Worm (Caenorhabditis elegans) whole organism, midembryonic: ENCODE measurements around the gene C17C3.5.

Experiments used
- T22C8.4 ChIP-seq: fragments of 200-800 bp; sonication (Bioruptor generic); IDR thresholded peaks from 2 replicates; pipeline ENCODE4 v1.3.6; 2022; ENCODE audit warnings: missing genetic modification characterization, missing compliant biosample characterization
- cog-1 ChIP-seq: sonication (generic microtip); optimal IDR thresholded peaks from 2 replicates; lab custom pipeline; 2016; ENCODE audit warnings: missing genetic modification characterization, missing compliant biosample characterization
- flt-1 ChIP-seq: fragments of 200-800 bp; sonication (Bioruptor generic); IDR thresholded peaks from 2 replicates; pipeline ENCODE4 v1.3.6; 2022; ENCODE audit warnings: missing genetic modification characterization, missing compliant biosample characterization
- klf-2 ChIP-seq: fragments of 200-800 bp; sonication (Bioruptor generic); conservative IDR thresholded peaks from 2 replicates; pipeline ENCODE4 v1.3.6; 2022; ENCODE audit warnings: missing genetic modification reagents, missing genetic modification characterization, missing compliant biosample characterization
- ref-1 ChIP-seq: fragments of 200-800 bp; sonication (Bioruptor generic); conservative IDR thresholded peaks from 2 replicates; pipeline ENCODE4 v1.3.6; 2022; ENCODE audit warnings: missing genetic modification reagents, missing genetic modification characterization, missing compliant biosample characterization
- tab-1 ChIP-seq: fragments of 200-800 bp; sonication (Bioruptor generic); IDR thresholded peaks from 2 replicates; pipeline ENCODE4 v1.3.6; 2022; ENCODE audit warnings: missing genetic modification characterization, missing compliant biosample characterization

ce11 chrII:5505820-5506287 lies 45.8 kb upstream of the C17C3.5 start, which contains the start of gene npp-24:
- TF ChIP-seq flt-1 (GFP tag; lab: Robert Waterston, UW) (no peak), klf-2 (GFP tag; lab: Robert Waterston, UW) (no peak), T22C8.4 (GFP tag; lab: Robert Waterston, UW) (no peak), tab-1 (GFP tag; lab: Robert Waterston, UW) (no peak), ref-1 (GFP tag; lab: Robert Waterston, UW) (no peak), cog-1 (tag; lab: Kevin White, UChicago) (no peak)
